Fruit fly (Drosophila melanogaster): ENCODE results near the gene sty.

Gene sty

DNA sequence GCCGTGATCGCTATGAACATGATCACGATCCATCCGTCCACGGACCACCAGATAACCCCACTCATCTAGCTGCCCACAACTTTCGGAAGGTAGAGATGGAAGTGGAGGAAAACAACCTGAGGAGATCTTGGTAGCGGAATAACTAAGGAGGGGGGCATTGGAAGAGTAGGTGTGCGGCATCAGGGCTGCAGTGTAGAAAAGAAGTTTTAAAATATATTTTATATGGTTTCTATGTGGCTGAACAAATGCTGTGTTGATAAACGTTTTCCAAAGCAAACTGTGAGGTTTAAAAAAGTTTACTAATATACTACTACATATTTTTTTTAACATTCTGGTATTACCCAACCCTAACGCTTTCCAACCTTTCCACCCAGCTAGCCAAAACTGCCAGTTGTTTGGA, 10.1 kb upstream of the sty start (continued):
- TF ChIP-seq yki (optimal IDR thresholded peaks at IDR 0.05) (no peak), CG13287 (GFP tag; IDR thresholded peaks at IDR 0.05; ENCODE audit: partially characterized antibody) (no peak), ttk (GFP tag; IDR thresholded peaks at IDR 0.05) (0 out of 2 replicates have a peak, but pooled peaks have one; percentile 16), Nf-YB (GFP tag; optimal IDR thresholded peaks at IDR 0.05) (no peak), ci (GFP tag; IDR thresholded peaks at IDR 0.05) (peak; percentile 85), CG7839 (tag; optimal IDR thresholded peaks at IDR 0.05) (peak; percentile 34), az2 (GFP tag; optimal IDR thresholded peaks at IDR 0.05) (peak; percentile 20), CG2875 (GFP tag; optimal IDR thresholded peaks at IDR 0.05) (peak; percentile 24), Lhr (GFP tag; optimal IDR thresholded peaks at IDR 0.05) (no peak), br (optimal IDR thresholded peaks at IDR 0.05) (no peak), CG5953 (GFP tag; IDR thresholded peaks at IDR 0.05) (peak; percentile 61; the same call in 1 of the 2 replicates), Usf (GFP tag; optimal IDR thresholded peaks at IDR 0.05) (no peak), CG10565 (GFP tag; optimal IDR thresholded peaks at IDR 0.05) (no peak), ara (GFP tag; IDR thresholded peaks at IDR 0.05) (peak; percentile 63; the same call in 1 of the 2 replicates), Lpt (GFP tag; optimal IDR thresholded peaks at IDR 0.05) (no peak), z (GFP tag; IDR thresholded peaks at IDR 0.05) (no peak), CG16813 (GFP tag; IDR thresholded peaks at IDR 0.05; ENCODE audit: partially characterized antibody) (no peak), Hmr (GFP tag; optimal IDR thresholded peaks at IDR 0.05) (peak; percentile 17), CG1603 (tag; optimal IDR thresholded peaks at IDR 0.05) (peak; percentile 17), fd96Cb (tag; optimal IDR thresholded peaks at IDR 0.05) (peak; percentile 17), ranshi (GFP tag; IDR thresholded peaks at IDR 0.05) (peak; percentile 25; the same call in 1 of the 2 replicates), sob (GFP tag; IDR thresholded peaks at IDR 0.05) (0 out of 2 replicates have a peak, but pooled peaks have one; percentile 36), CG14710 (tag; optimal IDR thresholded peaks at IDR 0.05) (peak; percentile 25), ase (GFP tag; IDR thresholded peaks at IDR 0.05) (no peak), CG3407 (GFP tag; optimal IDR thresholded peaks at IDR 0.05) (peak; percentile 19), pros (GFP tag; optimal IDR thresholded peaks at IDR 0.05) (no peak), CG17359 (tag; optimal IDR thresholded peaks at IDR 0.05) (peak; percentile 38), CG2678 (tag; optimal IDR thresholded peaks at IDR 0.05) (peak; percentile 59), Sin3A (optimal IDR thresholded peaks at IDR 0.05) (no peak), CG3726 (GFP tag; IDR thresholded peaks at IDR 0.05) (0 out of 3 replicates have a peak, but pooled peaks have one; percentile 8), CG7556 (GFP tag; optimal IDR thresholded peaks at IDR 0.05) (peak; percentile 16), HLH4C (GFP tag; IDR thresholded peaks at IDR 0.05; ENCODE audit: partially characterized antibody) (no peak), bab2 (GFP tag; optimal IDR thresholded peaks at IDR 0.05) (no peak), mam (GFP tag; optimal IDR thresholded peaks at IDR 0.05) (no peak), Atf3 (GFP tag; optimal IDR thresholded peaks at IDR 0.05) (no peak), Rfx (GFP tag; IDR thresholded peaks at IDR 0.05) (peak; percentile 53), unpg (GFP tag; optimal IDR thresholded peaks at IDR 0.05) (peak; percentile 51), CG14050 (GFP tag; IDR thresholded peaks at IDR 0.05) (peak; percentile 25; the same call in 1 of the 3 replicates), NC2β (GFP tag; optimal IDR thresholded peaks at IDR 0.05) (no peak), tna (GFP tag; IDR thresholded peaks at IDR 0.05; ENCODE audit: partially characterized antibody) (no peak), sna (GFP tag; IDR thresholded peaks at IDR 0.05; ENCODE audit: partially characterized antibody) (no peak), lola (GFP tag; optimal IDR thresholded peaks at IDR 0.05) (peak in 1 of 3 experiments; percentile 41), Sry-β (GFP tag; optimal IDR thresholded peaks at IDR 0.05) (no peak), CG15073 (GFP tag; optimal IDR thresholded peaks at IDR 0.05) (no peak), CG7928 (GFP tag; optimal IDR thresholded peaks at IDR 0.05) (peak; percentile 55), CG9215 (GFP tag; IDR thresholded peaks at IDR 0.05) (peak; percentile 13; the same call in 1 of the 2 replicates), slou (GFP tag; optimal IDR thresholded peaks at IDR 0.05) (no peak), CG12942 (GFP tag; optimal IDR thresholded peaks at IDR 0.05) (no peak), gem (tag; optimal IDR thresholded peaks at IDR 0.05) (peak; percentile 56), gsb-n (tag; optimal IDR thresholded peaks at IDR 0.05) (peak; percentile 21), Ets97D (GFP tag; optimal IDR thresholded peaks at IDR 0.05) (no peak)
